Fruit fly (Drosophila melanogaster): ENCODE data around the gene CG6678.
A peak's percentile ranks its signal among the peaks of the same experiment; 100 is the strongest.

The CG6678 gene

DNA sequence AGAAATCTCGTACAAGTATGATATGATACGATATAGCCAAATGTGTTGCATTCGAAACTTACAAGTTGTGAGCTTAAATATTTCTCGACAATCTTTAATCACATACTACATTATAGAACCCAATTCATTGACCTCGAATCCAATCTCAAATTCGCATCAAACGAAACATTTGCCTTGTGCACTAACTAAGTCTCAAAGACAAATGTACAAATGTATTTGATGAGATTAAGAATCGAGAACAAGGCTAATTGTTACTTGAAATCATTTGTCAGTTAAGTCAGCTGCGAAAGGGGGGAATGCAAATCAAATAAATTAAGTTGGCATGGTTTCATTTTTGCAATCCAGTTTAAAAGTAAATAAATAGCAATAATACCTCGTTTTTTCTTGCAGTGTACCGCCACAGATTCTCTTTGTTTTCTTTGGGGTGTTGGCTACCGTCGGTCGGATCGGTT is 48.3 kb upstream of the CG6678 start (continued):
- TF ChIP-seq Lhr (GFP tag; optimal IDR thresholded peaks at IDR 0.05) (no peak), ken (GFP tag; IDR thresholded peaks at IDR 0.05) (no peak), hkb (optimal IDR thresholded peaks at IDR 0.05) (no peak), hkb (GFP tag; IDR thresholded peaks at IDR 0.05) (peak; percentile 42; the same call in 1 of the 2 replicates), stwl (tag; optimal IDR thresholded peaks at IDR 0.05) (no peak), ranshi (GFP tag; IDR thresholded peaks at IDR 0.05) (0 out of 2 replicates have a peak, but pooled peaks have one; percentile 11), sqz (GFP tag; optimal IDR thresholded peaks at IDR 0.05) (no peak), zen (tag; optimal IDR thresholded peaks at IDR 0.05) (no peak), CG42726 (GFP tag; IDR thresholded peaks at IDR 0.05; ENCODE audit: partially characterized antibody) (no peak), Atf3 (GFP tag; optimal IDR thresholded peaks at IDR 0.05) (no peak), Dfd (GFP tag; optimal IDR thresholded peaks at IDR 0.05) (no peak), p53 (GFP tag; optimal IDR thresholded peaks at IDR 0.05) (no peak), CG7928 (GFP tag; optimal IDR thresholded peaks at IDR 0.05) (no peak), CG16863 (GFP tag; optimal IDR thresholded peaks at IDR 0.05) (peak; percentile 18), CG2678 (tag; optimal IDR thresholded peaks at IDR 0.05) (peak; percentile 32), dati (GFP tag; IDR thresholded peaks at IDR 0.05) (no peak), Sry-δ (GFP tag; optimal IDR thresholded peaks at IDR 0.05) (no peak), Nf-YA (GFP tag; IDR thresholded peaks at IDR 0.05) (no peak), hth (optimal IDR thresholded peaks at IDR 0.05) (no peak), pfk (GFP tag; optimal IDR thresholded peaks at IDR 0.05) (no peak), CG2889 (GFP tag; IDR thresholded peaks at IDR 0.05) (no peak), CG6765 (GFP tag; optimal IDR thresholded peaks at IDR 0.05) (no peak), gsb-n (tag; optimal IDR thresholded peaks at IDR 0.05) (no peak), Stat92E (GFP tag; optimal IDR thresholded peaks at IDR 0.05) (no peak), scrt (GFP tag; optimal IDR thresholded peaks at IDR 0.05) (no peak), crc (GFP tag; optimal IDR thresholded peaks at IDR 0.05) (no peak), Oli (tag; optimal IDR thresholded peaks at IDR 0.05) (peak; percentile 61), CG2120 (GFP tag; optimal IDR thresholded peaks at IDR 0.05) (no peak), zfh1 (GFP tag; IDR thresholded peaks at IDR 0.05) (no peak), CG1024 (GFP tag; IDR thresholded peaks at IDR 0.05) (no peak), ham (GFP tag; IDR thresholded peaks at IDR 0.05) (no peak), CG10462 (GFP tag; optimal IDR thresholded peaks at IDR 0.05) (no peak), CG11723 (GFP tag; optimal IDR thresholded peaks at IDR 0.05) (peak; percentile 4), pros (GFP tag; optimal IDR thresholded peaks at IDR 0.05) (no peak), ci (GFP tag; IDR thresholded peaks at IDR 0.05) (no peak), sr (GFP tag; IDR thresholded peaks at IDR 0.05) (no peak), bsh (GFP tag; optimal IDR thresholded peaks at IDR 0.05) (peak; percentile 13 to 88), salm (tag; optimal IDR thresholded peaks at IDR 0.05) (no peak), CG17385 (GFP tag; optimal IDR thresholded peaks at IDR 0.05) (peak; percentile 3), sens (GFP tag) (peak; percentile 90), CG11085 (GFP tag; IDR thresholded peaks at IDR 0.05) (no peak), abd-A (tag; optimal IDR thresholded peaks at IDR 0.05) (no peak), caup (GFP tag; optimal IDR thresholded peaks at IDR 0.05; ENCODE audit: severe bottlenecking) (no peak), Ada2b (GFP tag; IDR thresholded peaks at IDR 0.05) (no peak; the same call in 1 of the 2 replicates), Lim3 (GFP tag; IDR thresholded peaks at IDR 0.05) (no peak), CG18764 (GFP tag; optimal IDR thresholded peaks at IDR 0.05) (no peak), Rx (GFP tag; IDR thresholded peaks at IDR 0.05) (no peak), CG14667 (GFP tag; IDR thresholded peaks at IDR 0.05) (no peak), CG16815 (GFP tag; optimal IDR thresholded peaks at IDR 0.05) (no peak), prd (optimal IDR thresholded peaks at IDR 0.05) (no peak), prd (GFP tag; IDR thresholded peaks at IDR 0.05) (no peak; the same call in 2 of the 3 replicates), twi (tag; optimal IDR thresholded peaks at IDR 0.05) (no peak)
